Worm (Caenorhabditis elegans): Measurements from ENCODE around the gene rev-3.

Gene rev-3

DNA sequence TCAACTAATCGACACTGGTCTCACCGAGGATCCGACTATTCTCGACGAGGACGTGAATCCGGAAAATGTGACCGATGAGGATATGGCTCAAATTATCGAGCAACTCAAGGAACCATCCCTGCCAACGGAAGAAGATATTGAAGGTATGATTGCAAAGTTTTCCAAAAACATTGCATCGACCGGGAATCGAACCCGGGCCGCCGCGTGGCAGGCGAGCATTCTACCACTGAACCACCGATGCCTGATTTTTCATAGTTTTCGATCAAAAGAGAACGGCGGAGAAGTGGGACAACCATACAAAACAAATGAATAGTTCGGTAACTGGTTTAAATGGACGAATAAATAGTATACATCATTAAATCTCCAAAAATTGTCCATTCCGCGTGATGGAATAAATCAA is 28.6 kb downstream of the rev-3 start:
- TF ChIP-seq ztf-16 (tag; optimal IDR thresholded peaks at IDR 0.05) (no peak), fax-1 (tag; optimal IDR thresholded peaks at IDR 0.05) (no peak), sox-2 (GFP tag; IDR thresholded peaks at IDR 0.05) (no peak), T23F11.4 (GFP tag; optimal IDR thresholded peaks at IDR 0.05) (no peak), dve-1 (tag; optimal IDR thresholded peaks at IDR 0.05) (no peak), nfya-1 (tag; optimal IDR thresholded peaks at IDR 0.05) (no peak), ttx-3 (tag; optimal IDR thresholded peaks at IDR 0.05) (no peak), tbx-7 (tag; optimal IDR thresholded peaks at IDR 0.05) (no peak), unc-3 (GFP tag; conservative IDR thresholded peaks at IDR 0.05) (no peak), unc-3 (tag; optimal IDR thresholded peaks at IDR 0.05) (no peak), hlh-6 (tag; optimal IDR thresholded peaks at IDR 0.05) (no peak), gmeb-2 (tag; optimal IDR thresholded peaks at IDR 0.05) (no peak), hlh-8 (tag; optimal IDR thresholded peaks at IDR 0.05) (no peak), K02D7.2 (tag; optimal IDR thresholded peaks at IDR 0.05) (no peak), pax-1 (tag; optimal IDR thresholded peaks at IDR 0.05) (no peak), ceh-19 (GFP tag; optimal IDR thresholded peaks at IDR 0.05) (no peak), tbx-2 (tag; optimal IDR thresholded peaks at IDR 0.05) (no peak), sox-4 (tag; optimal IDR thresholded peaks at IDR 0.05) (no peak), Y22D7AL.16 (tag; optimal IDR thresholded peaks at IDR 0.05) (no peak), dmd-4 (tag; optimal IDR thresholded peaks at IDR 0.05; ENCODE audit: borderline replicate concordance) (no peak)

DNA sequence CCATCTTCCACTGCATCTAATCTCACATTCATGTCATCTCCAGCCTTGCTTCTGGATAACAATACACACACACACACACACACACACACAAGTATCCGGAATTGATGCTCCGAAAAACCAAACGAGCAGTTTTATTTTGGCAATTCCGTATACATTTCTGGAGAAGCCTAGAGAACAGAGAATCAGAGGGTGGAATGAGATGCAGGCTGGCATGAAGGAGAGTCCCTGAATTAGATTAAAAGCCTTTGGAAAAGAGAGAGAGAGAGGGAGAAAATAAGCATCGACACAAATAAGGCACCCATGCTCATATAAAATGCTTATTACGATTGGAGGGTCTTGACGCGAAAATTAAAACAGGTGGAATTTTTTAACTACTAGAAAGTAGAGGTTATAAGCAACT is 29.7 kb downstream of the rev-3 start:
- TF ChIP-seq tbx-7 (tag; optimal IDR thresholded peaks at IDR 0.05) = no peak
- no peak for TF ChIP-seq pha-4 (tag; optimal IDR thresholded peaks at IDR 0.05)
- no peak for TF ChIP-seq sox-2 (GFP tag; IDR thresholded peaks at IDR 0.05)
- peak; percentile 13 for TF ChIP-seq ceh-31 (tag; optimal IDR thresholded peaks at IDR 0.05)
- TF ChIP-seq fax-1 (tag; optimal IDR thresholded peaks at IDR 0.05) = no peak
- peak; percentile 73 for TF ChIP-seq unc-42 (tag; optimal IDR thresholded peaks at IDR 0.05)
- TF ChIP-seq elt-2 (tag; optimal IDR thresholded peaks at IDR 0.05) = no peak
- TF ChIP-seq nhr-232 (tag; optimal IDR thresholded peaks at IDR 0.05) = no peak
- no peak for TF ChIP-seq T23F11.4 (GFP tag; optimal IDR thresholded peaks at IDR 0.05)
- TF ChIP-seq fkh-6 (tag; optimal IDR thresholded peaks at IDR 0.05) = no peak
- TF ChIP-seq hlh-8 (tag; optimal IDR thresholded peaks at IDR 0.05) = no peak
- TF ChIP-seq hlh-15 (tag; optimal IDR thresholded peaks at IDR 0.05) = no peak
- no peak for TF ChIP-seq ahr-1 (tag; optimal IDR thresholded peaks at IDR 0.05)
- TF ChIP-seq elt-4 (tag; optimal IDR thresholded peaks at IDR 0.05) = no peak

DNA sequence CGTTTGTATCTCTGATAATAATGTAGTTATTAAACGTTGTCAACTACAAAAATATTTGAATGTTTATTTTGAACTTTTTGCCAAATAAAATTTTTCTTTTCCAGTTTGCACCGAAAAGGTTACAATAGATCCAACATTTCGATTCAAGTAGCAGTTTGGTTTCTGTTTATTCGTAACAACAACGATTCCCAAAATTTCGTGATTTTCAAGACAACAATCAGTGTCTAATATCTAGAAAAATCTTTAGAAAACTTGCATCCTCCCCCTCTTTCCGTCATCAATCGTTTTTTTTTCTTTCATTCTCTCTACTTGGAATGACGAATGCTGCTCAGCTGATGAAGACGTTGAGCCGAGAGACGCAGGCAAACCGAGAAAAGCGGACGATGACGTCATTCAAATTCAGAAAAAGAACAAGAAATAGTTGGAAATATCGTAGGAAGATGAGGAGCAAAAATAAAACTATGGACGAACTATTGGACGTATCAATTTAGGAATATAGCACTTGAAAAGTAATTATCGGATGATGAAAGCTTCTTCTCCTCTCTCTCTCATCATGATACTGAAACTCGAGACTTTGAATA is 31.8 kb downstream of the rev-3 start:
- TF ChIP-seq tbx-2 (tag; optimal IDR thresholded peaks at IDR 0.05) (no peak), ets-4 (tag; optimal IDR thresholded peaks at IDR 0.05) (no peak), mec-3 (tag; optimal IDR thresholded peaks at IDR 0.05; ENCODE audit: borderline replicate concordance) (no peak), ceh-18 (tag; optimal IDR thresholded peaks at IDR 0.05) (no peak), unc-42 (tag; optimal IDR thresholded peaks at IDR 0.05) (no peak), ceh-30 (tag; optimal IDR thresholded peaks at IDR 0.05) (no peak), hlh-15 (tag; optimal IDR thresholded peaks at IDR 0.05) (no peak), ceh-45 (GFP tag; IDR thresholded peaks at IDR 0.05) (no peak), unc-55 (GFP tag; optimal IDR thresholded peaks at IDR 0.05) (no peak), hlh-13 (GFP tag; optimal IDR thresholded peaks at IDR 0.05) (no peak), hlh-30 (tag; optimal IDR thresholded peaks at IDR 0.05; ENCODE audit: insufficient read depth) (no peak)

DNA sequence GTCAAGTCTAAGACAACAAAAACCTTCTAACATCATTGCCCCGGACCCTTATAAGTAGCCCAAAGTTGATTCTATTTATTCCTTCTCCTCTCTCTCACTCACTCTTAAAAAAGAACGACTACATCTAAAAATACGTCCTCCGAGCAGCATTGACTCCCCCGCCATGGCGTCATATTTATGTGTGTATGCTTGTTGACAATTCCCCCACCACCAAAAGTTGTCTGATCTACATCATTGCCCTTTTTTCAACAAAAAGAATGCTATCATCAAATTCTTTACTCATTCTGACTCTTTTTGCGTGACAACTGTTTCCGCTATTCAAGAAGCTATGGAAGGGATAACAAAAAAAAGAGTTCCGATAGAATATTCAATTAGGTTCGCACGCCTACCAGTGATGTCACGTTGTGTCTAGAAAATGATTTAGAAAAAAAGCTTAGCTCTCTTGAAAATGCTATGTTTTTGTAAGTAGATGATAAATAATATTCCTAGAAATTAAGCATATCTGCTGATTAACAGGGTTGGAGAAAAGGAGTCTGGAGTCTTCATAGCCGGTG is 32.9 kb downstream of the rev-3 start:
- TF ChIP-seq pha-4 (tag; optimal IDR thresholded peaks at IDR 0.05) (no peak), npax-4 (tag; optimal IDR thresholded peaks at IDR 0.05) (no peak), unc-42 (tag; optimal IDR thresholded peaks at IDR 0.05) (peak; percentile 23), ceh-45 (GFP tag; IDR thresholded peaks at IDR 0.05) (no peak), ceh-48 (tag; optimal IDR thresholded peaks at IDR 0.05) (no peak)
